Worm (Caenorhabditis elegans) whole organism, L4/young adult: ENCODE measurements around the gene T05E12.6.

ENCODE experiments used
- W03F9.2 ChIP-seq: fragments of 150-350 bp; optimal IDR thresholded peaks from 2 replicates; lab custom pipeline; 2014; ENCODE audit warnings: missing biosample characterization, missing genetic modification characterization
- dao-5 ChIP-seq: sonication (generic microtip); optimal IDR thresholded peaks from 2 replicates; lab custom pipeline; 2016; ENCODE audit warnings: missing genotype, missing genetic modification characterization, moderate library complexity, missing compliant biosample characterization
- him-1 ChIP-seq: sonication (generic microtip); optimal IDR thresholded peaks from 2 replicates; lab custom pipeline; 2016; ENCODE audit warnings: missing genotype, missing genetic modification reagents, missing genetic modification characterization, missing compliant biosample characterization

The T05E12.6 gene

DNA sequence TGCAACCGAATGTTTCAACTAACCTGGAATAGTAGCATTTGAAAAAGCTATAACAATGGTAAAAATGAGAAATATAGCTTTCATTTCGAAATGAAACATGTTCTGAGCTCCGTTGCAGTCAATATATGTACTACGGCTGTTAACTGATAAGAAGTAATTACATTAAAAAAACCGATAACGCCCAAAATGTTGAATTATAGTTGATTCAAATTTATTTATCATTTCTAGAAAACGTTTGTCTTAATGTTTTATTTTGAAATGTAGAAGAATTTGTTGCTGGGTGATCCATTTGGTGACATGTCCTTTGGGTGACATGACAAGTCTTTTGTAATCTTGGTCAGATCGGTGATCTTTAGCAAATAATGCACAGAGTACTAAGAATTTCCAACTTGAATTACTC lies at the start of gene T05E12.6:
Gene T05E12.6 (minus strand): TSS at position 101 of the 400 bp plus-strand sequence.
- TF ChIP-seq W03F9.2 (tag; lab: Kevin White, UChicago) (no peak), dao-5 (tag; lab: Kevin White, UChicago) (no peak), him-1 (tag; lab: Kevin White, UChicago) (no peak)

- TF ChIP-seq him-1 (tag; lab: Kevin White, UChicago): no peak
- TF ChIP-seq W03F9.2 (tag; lab: Kevin White, UChicago): no peak
- TF ChIP-seq dao-5 (tag; lab: Kevin White, UChicago): no peak
Measured at ce11 chrV:17108310-17108709, 19.1 kb upstream of the T05E12.6 start, which contains the start of gene ZK218.11. Gene ZK218.11, minus strand, starts transcription at chrV:17108410.

ce11 chrV:17105483-17105882 lies 16.2 kb upstream of the T05E12.6 start, which contains the start of gene ZK218.7:
Gene ZK218.7, plus strand, starts transcription at chrV:17105783.
- TF ChIP-seq him-1 (tag; lab: Kevin White, UChicago): no peak
- no peak for TF ChIP-seq dao-5 (tag; lab: Kevin White, UChicago)
- no peak for TF ChIP-seq W03F9.2 (tag; lab: Kevin White, UChicago)

DNA sequence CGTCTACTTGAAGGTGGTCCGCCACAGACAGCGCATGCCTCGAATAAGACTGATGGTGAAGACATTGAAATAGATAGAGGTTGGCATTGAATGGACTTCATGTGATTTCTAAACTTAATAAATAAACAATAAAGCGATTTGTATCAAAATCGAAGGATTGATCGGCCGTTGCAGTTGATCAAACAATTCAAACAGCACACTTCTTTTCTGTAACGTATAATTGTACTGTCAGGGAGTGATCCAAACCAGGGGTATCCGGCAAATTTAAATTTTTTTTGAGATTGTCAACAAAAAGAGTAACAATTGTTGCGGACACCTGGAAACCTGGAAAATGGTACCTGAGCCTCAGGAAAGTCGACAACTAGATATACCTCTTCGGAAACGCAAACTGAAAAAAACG lies 15.3 kb upstream of the T05E12.6 start, which contains the start of gene nhr-248:
Gene nhr-248 (minus strand): TSS at position 101 of the 400 bp plus-strand sequence.
- TF ChIP-seq him-1 (tag; lab: Kevin White, UChicago) (no peak), dao-5 (tag; lab: Kevin White, UChicago) (no peak), W03F9.2 (tag; lab: Kevin White, UChicago) (no peak)

DNA sequence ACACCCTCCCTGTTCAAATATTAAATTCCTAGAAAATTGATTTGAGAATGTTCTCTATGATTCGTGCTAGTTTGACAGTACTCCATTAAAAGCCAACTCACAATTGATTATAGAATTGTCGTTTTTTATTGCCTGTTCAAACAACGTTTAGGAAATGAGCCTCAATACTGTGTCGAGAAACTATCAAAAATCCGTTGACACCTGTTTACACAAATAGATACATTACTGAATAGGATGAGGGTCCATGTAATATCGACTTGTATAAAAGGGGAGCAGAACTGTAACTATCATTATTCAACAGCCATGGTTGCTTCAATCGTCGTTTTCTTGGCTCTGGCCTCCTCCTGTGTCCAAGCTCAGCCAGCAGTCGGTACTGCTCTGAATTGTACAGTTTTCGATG lies 11.6 kb upstream of the T05E12.6 start, which contains the start of gene ZK218.5:
Gene ZK218.5 (plus strand): TSS at position 301 of the 400 bp plus-strand sequence.
- TF ChIP-seq dao-5 (tag; lab: Kevin White, UChicago) (no peak), W03F9.2 (tag; lab: Kevin White, UChicago) (no peak), him-1 (tag; lab: Kevin White, UChicago) (no peak)

ce11 chrV:17098669-17099068 lies 9.4 kb upstream of the T05E12.6 start, which contains the start of the genes ZK218.3 and ZK218.4:
Gene ZK218.3, minus strand, starts transcription at chrV:17098769.
Gene ZK218.4, plus strand, starts transcription at chrV:17098854.
- TF ChIP-seq dao-5 (tag; lab: Kevin White, UChicago): no peak
- no peak for TF ChIP-seq W03F9.2 (tag; lab: Kevin White, UChicago)
- no peak for TF ChIP-seq him-1 (tag; lab: Kevin White, UChicago)

- no peak for TF ChIP-seq dao-5 (tag; lab: Kevin White, UChicago)
- TF ChIP-seq him-1 (tag; lab: Kevin White, UChicago): no peak
- no peak for TF ChIP-seq W03F9.2 (tag; lab: Kevin White, UChicago)
Measured at ce11 chrV:17094568-17094967, 5.3 kb upstream of the T05E12.6 start.

- TF ChIP-seq dao-5 (tag; lab: Kevin White, UChicago): no peak
- TF ChIP-seq him-1 (tag; lab: Kevin White, UChicago): no peak
- no peak for TF ChIP-seq W03F9.2 (tag; lab: Kevin White, UChicago)
Measured at ce11 chrV:17092262-17092661, 3.0 kb upstream of the T05E12.6 start, which contains the start of gene ZK218.1. Gene ZK218.1, plus strand, starts transcription at chrV:17092562.

ce11 chrV:17089931-17090429 lies 738 bp upstream of the T05E12.6 start, which contains the start of gene srh-237:
Gene srh-237, plus strand, starts transcription at chrV:17090379.
- TF ChIP-seq him-1 (tag; lab: Kevin White, UChicago): no peak
- TF ChIP-seq W03F9.2 (tag; lab: Kevin White, UChicago): no peak
- no peak for TF ChIP-seq dao-5 (tag; lab: Kevin White, UChicago)

- no peak for TF ChIP-seq him-1 (tag; lab: Kevin White, UChicago)
Measured at ce11 chrV:17082718-17083117, 6.5 kb downstream of the T05E12.6 start, which contains the start of gene T05E12.9. Gene T05E12.9, minus strand, starts transcription at chrV:17082818.

ce11 chrV:17079795-17080194 lies 9.4 kb downstream of the T05E12.6 start, which contains the start of gene srw-20:
Gene srw-20, minus strand, starts transcription at chrV:17079895.
- TF ChIP-seq W03F9.2 (tag; lab: Kevin White, UChicago) (no peak), dao-5 (tag; lab: Kevin White, UChicago) (no peak), him-1 (tag; lab: Kevin White, UChicago) (no peak)

ce11 chrV:17077889-17078288 lies 11.4 kb downstream of the T05E12.6 start, which contains the start of gene T05E12.3:
Gene T05E12.3, minus strand, starts transcription at chrV:17077989.
- TF ChIP-seq dao-5 (tag; lab: Kevin White, UChicago) (no peak), W03F9.2 (tag; lab: Kevin White, UChicago) (no peak), him-1 (tag; lab: Kevin White, UChicago) (no peak)

ce11 chrV:17075900-17076299 lies 13.3 kb downstream of the T05E12.6 start, which contains the start of gene str-125:
Gene str-125, minus strand, starts transcription at chrV:17076000.
- TF ChIP-seq dao-5 (tag; lab: Kevin White, UChicago) (no peak), W03F9.2 (tag; lab: Kevin White, UChicago) (no peak), him-1 (tag; lab: Kevin White, UChicago) (no peak)
